Worm (Caenorhabditis elegans) whole organism, late embryonic: Measurements from ENCODE around the gene idpp-7.

ENCODE experiments used
- C08G9.2 ChIP-seq: sonication (generic microtip); optimal IDR thresholded peaks from 2 replicates; lab custom pipeline; 2016; ENCODE audit warnings: mild to moderate bottlenecking, missing genetic modification characterization, moderate library complexity, missing compliant biosample characterization
- ahr-1 ChIP-seq: sonication (generic microtip); optimal IDR thresholded peaks from 2 replicates; lab custom pipeline; 2016; ENCODE audit warnings: missing genetic modification characterization, missing compliant biosample characterization
- ceh-14 ChIP-seq: sonication (generic microtip); optimal IDR thresholded peaks from 2 replicates; lab custom pipeline; 2016; ENCODE audit warnings: missing genotype, missing genetic modification characterization, missing compliant biosample characterization
- ceh-18 ChIP-seq: sonication (generic microtip); optimal IDR thresholded peaks from 2 replicates; lab custom pipeline; 2016; ENCODE audit warnings: missing genetic modification characterization, missing compliant biosample characterization
- ceh-2 ChIP-seq: sonication (generic microtip); optimal IDR thresholded peaks from 2 replicates; lab custom pipeline; 2016; ENCODE audit warnings: missing genotype, missing genetic modification characterization, missing compliant biosample characterization
- ceh-22 ChIP-seq: sonication (generic microtip); optimal IDR thresholded peaks from 2 replicates; lab custom pipeline; 2017; ENCODE audit warnings: missing biosample characterization, missing genetic modification characterization
- ceh-30 ChIP-seq: fragments of 150-350 bp; optimal IDR thresholded peaks from 2 replicates; lab custom pipeline; 2014; ENCODE audit warnings: missing biosample characterization, missing genetic modification characterization
- ceh-34 ChIP-seq: sonication (generic microtip); optimal IDR thresholded peaks from 2 replicates; lab custom pipeline; 2016; ENCODE audit warnings: mild to moderate bottlenecking, missing genetic modification characterization, missing compliant biosample characterization
- ceh-45 ChIP-seq: fragments of 200-800 bp; sonication (Bioruptor generic); IDR thresholded peaks from 2 replicates; pipeline ENCODE4 v1.3.6; 2022; ENCODE audit warnings: missing genetic modification reagents, missing genetic modification characterization, missing compliant biosample characterization
- ceh-48 ChIP-seq: sonication (generic microtip); optimal IDR thresholded peaks from 2 replicates; lab custom pipeline; 2016; ENCODE audit warnings: missing genetic modification characterization, inconsistent platforms, missing compliant biosample characterization
- dmd-4 ChIP-seq: sonication (generic microtip); optimal IDR thresholded peaks from 2 replicates; lab custom pipeline; 2016; ENCODE audit warnings: borderline replicate concordance, missing genetic modification characterization, missing compliant biosample characterization
- elt-2 ChIP-seq: sonication (generic microtip); optimal IDR thresholded peaks from 2 replicates; lab custom pipeline; 2016; ENCODE audit warnings: missing genetic modification reagents, missing genetic modification characterization, missing compliant biosample characterization
- elt-4 ChIP-seq: sonication (generic microtip); optimal IDR thresholded peaks from 2 replicates; lab custom pipeline; 2016; ENCODE audit warnings: missing genetic modification characterization, missing compliant biosample characterization
- eyg-1 ChIP-seq: sonication (generic microtip); optimal IDR thresholded peaks from 2 replicates; lab custom pipeline; 2016; ENCODE audit warnings: missing genotype, missing genetic modification characterization, missing compliant biosample characterization
- fkh-10 ChIP-seq: fragments of 150-350 bp; optimal IDR thresholded peaks from 2 replicates; lab custom pipeline; 2014; ENCODE audit warnings: missing biosample characterization, missing genetic modification reagents, missing genetic modification characterization
- fkh-6 ChIP-seq: sonication (generic microtip); optimal IDR thresholded peaks from 2 replicates; lab custom pipeline; 2016; ENCODE audit warnings: missing genetic modification characterization, missing compliant biosample characterization
- hlh-15 ChIP-seq: sonication (generic microtip); optimal IDR thresholded peaks from 2 replicates; lab custom pipeline; 2016; ENCODE audit warnings: missing genetic modification characterization, missing compliant biosample characterization
- hlh-30 ChIP-seq: sonication (generic microtip); optimal IDR thresholded peaks from 2 replicates; lab custom pipeline; 2017; ENCODE audit warnings: antibody characterized with exemption, missing genetic modification characterization, missing compliant biosample characterization; ENCODE audit not compliant: insufficient read depth
- hlh-6 ChIP-seq: sonication (generic microtip); optimal IDR thresholded peaks from 2 replicates; lab custom pipeline; 2016; ENCODE audit warnings: missing genotype, missing genetic modification characterization, missing compliant biosample characterization
- hlh-8 ChIP-seq: sonication (generic microtip); optimal IDR thresholded peaks from 2 replicates; lab custom pipeline; 2016; ENCODE audit warnings: missing genotype, missing genetic modification characterization, missing compliant biosample characterization
- lim-6 ChIP-seq: sonication (generic microtip); optimal IDR thresholded peaks from 2 replicates; lab custom pipeline; 2016; ENCODE audit warnings: missing genetic modification characterization, missing compliant biosample characterization
- lin-11 ChIP-seq: fragments of 200-800 bp; sonication (Bioruptor generic); optimal IDR thresholded peaks from 2 replicates; lab custom pipeline; 2018; ENCODE audit warnings: mild to moderate bottlenecking, missing genetic modification characterization, missing compliant biosample characterization
- madf-2 ChIP-seq: sonication (generic microtip); optimal IDR thresholded peaks from 2 replicates; lab custom pipeline; 2017; ENCODE audit warnings: missing genetic modification characterization, missing compliant biosample characterization
- mec-3 ChIP-seq: sonication (generic microtip); optimal IDR thresholded peaks from 2 replicates; lab custom pipeline; 2016; ENCODE audit warnings: borderline replicate concordance, missing genetic modification characterization, missing compliant biosample characterization
- nfya-1 ChIP-seq: sonication (generic microtip); optimal IDR thresholded peaks from 2 replicates; lab custom pipeline; 2017; ENCODE audit warnings: missing genetic modification characterization, mild to moderate bottlenecking, missing compliant biosample characterization, antibody characterized with exemption, moderate library complexity
- odd-2 ChIP-seq: sonication (generic microtip); optimal IDR thresholded peaks from 2 replicates; lab custom pipeline; 2017; ENCODE audit warnings: antibody characterized with exemption, mild to moderate bottlenecking, missing genetic modification characterization, missing compliant biosample characterization
- pag-3 ChIP-seq: sonication (generic microtip); optimal IDR thresholded peaks from 2 replicates; lab custom pipeline; 2016; ENCODE audit warnings: missing compliant biosample characterization, missing genetic modification characterization, borderline replicate concordance
- rnt-1 ChIP-seq: sonication (generic microtip); optimal IDR thresholded peaks from 2 replicates; lab custom pipeline; 2016; ENCODE audit warnings: missing genetic modification characterization, missing compliant biosample characterization
- tbx-2 ChIP-seq: sonication (generic microtip); optimal IDR thresholded peaks from 2 replicates; lab custom pipeline; 2016; ENCODE audit warnings: missing genetic modification characterization, missing compliant biosample characterization
- tbx-7 ChIP-seq: sonication (generic microtip); optimal IDR thresholded peaks from 2 replicates; lab custom pipeline; 2016; ENCODE audit warnings: missing genotype, missing genetic modification characterization, missing compliant biosample characterization
- unc-55 ChIP-seq: sonication (generic microtip); optimal IDR thresholded peaks from 2 replicates; lab custom pipeline; 2017; ENCODE audit warnings: missing biosample characterization, missing genetic modification reagents, missing genetic modification characterization
- ztf-16 ChIP-seq: sonication (generic microtip); optimal IDR thresholded peaks from 2 replicates; lab custom pipeline; 2017; ENCODE audit warnings: missing genetic modification characterization, missing compliant biosample characterization

idpp-7 gene

ce11 chrIV:12700204-12700603, 19.6 kb upstream of the idpp-7 start:
- TF ChIP-seq eyg-1 (no peak), fkh-6 (tag; lab: Kevin White, UChicago) (no peak), madf-2 (tag; lab: Kevin White, UChicago) (no peak), nfya-1 (tag; lab: Kevin White, UChicago) (no peak), ceh-22 (tag; lab: Kevin White, UChicago) (no peak), rnt-1 (tag; lab: Kevin White, UChicago) (no peak), ztf-16 (no peak)

- peak; percentile 51 for TF ChIP-seq unc-55
- TF ChIP-seq odd-2, result no peak
- TF ChIP-seq, all 69 proteins: peak for 1
These were observed 18.8 kb upstream of the idpp-7 start for ce11 chrIV:12700944-12701343.

ce11 chrIV:12703811-12704210, 16.0 kb upstream of the idpp-7 start, which contains the start of gene C27D8.4:
Gene C27D8.4 (plus strand): TSS chrIV:12704111.
- TF ChIP-seq pag-3 (tag; lab: Kevin White, UChicago), result no peak
- no peak for TF ChIP-seq ceh-14 (tag; lab: Kevin White, UChicago)
- TF ChIP-seq elt-4, result no peak
- TF ChIP-seq ceh-30, result no peak
- TF ChIP-seq ceh-18 (tag; lab: Kevin White, UChicago), result no peak

DNA sequence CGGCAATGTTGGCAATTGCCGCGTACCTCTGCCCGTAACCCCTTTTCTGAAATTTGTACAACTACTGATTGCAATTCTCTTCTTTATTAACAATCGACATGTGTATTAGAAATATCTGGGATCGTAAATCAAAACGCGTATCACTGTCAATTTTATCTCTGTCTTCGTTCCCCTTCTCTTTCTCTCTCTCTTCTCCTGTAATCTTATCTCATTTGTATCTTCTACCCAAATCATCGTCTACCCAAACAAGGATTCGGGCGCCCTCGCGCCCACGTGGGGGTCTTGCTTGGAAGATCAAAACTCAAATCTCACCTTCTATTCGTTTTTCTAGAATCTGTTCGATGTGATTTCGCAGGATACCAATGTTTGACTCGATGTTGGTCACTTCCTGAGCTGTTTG, 8.8 kb upstream of the idpp-7 start, which contains the start of gene C27D8.2:
TSS of gene C27D8.2 (plus strand) at position 222 of the 400 bp plus-strand sequence.
- TF ChIP-seq unc-55, result no peak
- TF ChIP-seq hlh-15 (tag; lab: Kevin White, UChicago), result no peak
- no peak for TF ChIP-seq lin-11 (tag; lab: Kevin White, UChicago)
- TF ChIP-seq tbx-7, result no peak
- TF ChIP-seq mec-3 (tag; lab: Kevin White, UChicago), result no peak
- TF ChIP-seq ceh-48 (tag; lab: Kevin White, UChicago), result no peak
- TF ChIP-seq ceh-2 (tag; lab: Kevin White, UChicago), result no peak
- TF ChIP-seq ceh-34, result no peak
- TF ChIP-seq nfya-1 (tag; lab: Kevin White, UChicago), result no peak
- TF ChIP-seq C08G9.2 (tag; lab: Kevin White, UChicago), result no peak
- no peak for TF ChIP-seq ceh-30
- no peak for TF ChIP-seq rnt-1 (tag; lab: Kevin White, UChicago)

DNA sequence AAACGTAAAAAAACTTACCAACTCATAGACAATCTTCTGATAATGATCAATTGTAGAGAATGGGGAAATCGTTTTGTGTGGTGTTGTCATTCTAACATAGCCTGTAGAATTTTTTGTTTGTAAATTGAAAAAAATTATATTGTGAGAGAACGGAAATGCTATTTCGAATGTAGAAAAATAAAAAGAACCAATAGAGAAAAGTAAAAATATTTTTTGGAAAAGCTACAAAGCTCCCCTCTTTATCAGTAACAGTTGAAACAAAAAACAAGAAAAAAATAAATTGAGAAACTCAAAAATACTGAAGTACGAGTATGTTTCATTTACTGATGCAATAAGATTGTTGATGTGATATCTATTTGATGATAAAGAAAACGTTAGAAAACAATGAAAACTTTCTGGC, 8.1 kb upstream of the idpp-7 start, which contains the start of gene C27D8.3:
TSS of gene C27D8.3 (minus strand) at position 101 of the 400 bp plus-strand sequence.
- TF ChIP-seq hlh-6 (tag; lab: Kevin White, UChicago) (no peak), elt-4 (no peak), ahr-1 (tag; lab: Kevin White, UChicago) (no peak), unc-55 (no peak), fkh-10 (GFP tag; lab: Kevin White, UChicago) (no peak), lim-6 (tag; lab: Kevin White, UChicago) (no peak), madf-2 (tag; lab: Kevin White, UChicago) (no peak), tbx-2 (no peak), nfya-1 (tag; lab: Kevin White, UChicago) (no peak)

DNA sequence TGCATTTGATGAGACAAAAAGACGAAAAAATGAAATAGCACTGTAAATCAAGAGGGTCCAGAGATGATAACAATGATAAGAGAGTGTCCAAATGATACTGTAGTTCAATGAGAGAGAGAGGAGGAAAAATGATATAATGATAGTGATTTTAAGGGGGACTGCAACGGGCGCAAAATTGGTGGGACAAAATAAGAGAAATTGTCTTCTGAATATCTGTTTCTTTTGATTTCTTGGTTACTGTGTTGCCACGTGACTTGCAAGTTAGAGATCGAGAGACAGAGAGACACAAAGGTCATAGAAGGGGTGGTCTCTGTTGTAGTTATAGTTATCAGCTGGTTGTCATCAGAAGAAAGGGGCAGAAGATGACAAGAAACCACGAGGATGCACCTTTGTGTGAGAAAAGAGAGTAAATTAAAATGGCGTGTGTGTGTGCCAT, 3.8 kb upstream of the idpp-7 start:
- TF ChIP-seq ceh-45 (no peak), elt-2 (tag; lab: Kevin White, UChicago) (peak; percentile 43), hlh-30 (tag; lab: Kevin White, UChicago) (peak; percentile 51)

ce11 chrIV:12717531-12717930, 2.2 kb upstream of the idpp-7 start, which contains the start of gene C27D8.1:
Gene C27D8.1 (plus strand): TSS chrIV:12717831.
- TF ChIP-seq hlh-8 (tag; lab: Kevin White, UChicago) (no peak), dmd-4 (tag; lab: Kevin White, UChicago) (no peak), ceh-14 (tag; lab: Kevin White, UChicago) (no peak)
